Worm (Caenorhabditis elegans) whole organism, L1 larva: Measurements from ENCODE around the gene slc-17.3.

ENCODE experiments used
- C04F5.9 ChIP-seq: sonication (generic microtip); optimal IDR thresholded peaks from 2 replicates; lab custom pipeline; 2016; ENCODE audit warnings: missing genetic modification characterization, missing compliant biosample characterization
- C34B4.2 ChIP-seq: sonication (generic microtip); optimal IDR thresholded peaks from 2 replicates; lab custom pipeline; 2017; ENCODE audit warnings: mild to moderate bottlenecking, missing genetic modification characterization, missing compliant biosample characterization
- blmp-1 ChIP-seq: fragments of 150-350 bp; optimal IDR thresholded peaks from 2 replicates; lab custom pipeline; 2014; ENCODE audit warnings: missing biosample characterization, missing genetic modification characterization
- lin-39 ChIP-seq: fragments of 150-350 bp; optimal IDR thresholded peaks from 2 replicates; lab custom pipeline; 2014; ENCODE audit warnings: missing biosample characterization, missing genetic modification reagents, missing genetic modification characterization
- pag-3 ChIP-seq: sonication (generic microtip); optimal IDR thresholded peaks from 2 replicates; lab custom pipeline; 2017; ENCODE audit warnings: missing genetic modification characterization, mild to moderate bottlenecking, missing compliant biosample characterization, antibody characterized with exemption, borderline replicate concordance; ENCODE audit not compliant: insufficient read depth
- rnt-1 ChIP-seq: sonication (generic microtip); optimal IDR thresholded peaks from 2 replicates; lab custom pipeline; 2016; ENCODE audit warnings: mild to moderate bottlenecking, missing genetic modification characterization, moderate library complexity, missing compliant biosample characterization

DNA sequence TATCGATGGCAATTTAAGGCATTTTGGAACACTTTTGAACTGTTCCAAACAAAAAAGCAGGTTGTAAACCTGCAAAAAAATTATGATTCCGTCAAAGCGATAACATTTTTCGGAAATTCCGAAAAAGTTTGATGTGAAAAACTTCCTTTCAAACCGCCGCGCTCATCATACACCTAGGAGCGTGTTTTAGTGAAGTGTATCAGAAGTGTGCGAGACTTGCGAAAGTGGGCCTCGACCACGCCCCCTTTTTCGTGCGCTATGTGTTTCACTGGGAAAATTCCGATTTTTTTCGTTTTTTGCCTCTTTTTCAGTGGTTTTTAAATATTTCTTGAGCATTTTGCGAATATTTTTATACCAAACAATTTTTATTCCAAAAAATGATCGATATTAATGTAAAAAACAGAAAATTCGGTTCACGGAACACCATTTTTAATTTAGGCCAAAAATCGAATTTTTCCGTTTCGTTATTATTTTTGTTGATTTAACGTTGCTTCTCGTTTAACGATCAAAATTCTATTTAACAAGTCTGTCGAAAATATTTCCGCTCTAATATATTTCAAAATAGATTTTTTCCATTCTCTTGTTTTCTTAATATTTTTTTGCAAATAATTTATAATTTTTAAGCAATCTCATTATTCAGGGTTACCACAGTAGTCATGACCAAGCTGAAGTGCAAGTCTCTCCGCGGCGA, 10.4 kb downstream of the slc-17.3 start, which contains the start of gene rpl-35:
- TF ChIP-seq pag-3 (tag; lab: Kevin White, UChicago) (peak; percentile 53), blmp-1 (tag; lab: Kevin White, UChicago) (peak; percentile 95), C04F5.9 (peak; percentile 98), lin-39 (tag; lab: Kevin White, UChicago) (peak; percentile 98), rnt-1 (tag; lab: Kevin White, UChicago) (peak; percentile 100), C34B4.2 (tag; lab: Kevin White, UChicago) (peak; percentile 98)
